Worm (Caenorhabditis elegans): ENCODE measurements around the gene Y43F8B.12.

Y43F8B.12 gene

ce11 chrV:19468083-19468482 lies at the start of gene Y43F8B.12:
TSS of gene Y43F8B.12 (plus strand) at chrV:19468383.
- no peak for TF ChIP-seq unc-62 (GFP tag; optimal IDR thresholded peaks at IDR 0.05)

- no peak for TF ChIP-seq unc-62 (GFP tag; optimal IDR thresholded peaks at IDR 0.05)
Measured at ce11 chrV:19421131-19421530, 47.1 kb upstream of the Y43F8B.12 start, which contains the start of gene C25F9.2. TSS of gene C25F9.2 (plus strand) at chrV:19421471.

DNA sequence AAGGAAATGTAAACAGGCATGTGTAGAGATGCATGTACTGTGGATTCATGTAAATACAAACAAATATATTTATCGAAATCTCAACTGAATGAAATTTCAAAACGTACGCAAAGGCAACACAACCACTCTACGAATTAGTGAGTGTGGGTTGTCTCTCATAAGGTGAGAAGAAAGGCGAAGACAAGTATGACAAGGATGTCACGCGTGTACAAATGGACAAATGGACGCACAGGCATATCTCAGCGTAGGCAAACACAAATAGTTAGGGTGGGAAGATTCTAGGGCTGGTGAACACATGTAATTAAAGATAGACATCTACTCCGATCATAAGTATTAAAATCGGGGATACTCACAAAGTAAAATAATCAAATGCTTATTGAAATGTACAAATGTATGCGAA lies 40.1 kb upstream of the Y43F8B.12 start:
- no peak for TF ChIP-seq unc-62 (GFP tag; optimal IDR thresholded peaks at IDR 0.05)

DNA sequence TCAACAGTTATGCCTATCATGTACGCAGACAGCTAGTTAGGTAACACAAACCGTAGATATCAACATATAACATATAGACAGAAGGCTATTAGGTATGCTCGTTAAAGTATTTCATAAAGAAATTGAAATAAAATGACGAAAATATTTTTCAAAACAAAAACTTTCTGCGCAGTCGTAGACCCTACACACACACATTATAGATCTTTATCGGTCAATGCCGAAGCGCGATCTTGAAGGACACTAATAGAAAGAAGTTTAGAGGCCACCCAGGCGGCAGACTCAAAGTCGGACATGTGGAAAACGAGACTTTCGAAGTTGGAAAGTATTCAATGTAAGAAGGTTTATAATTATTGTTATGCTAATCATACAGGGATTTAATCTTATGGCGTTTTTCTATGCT lies 39.2 kb upstream of the Y43F8B.12 start:
- TF ChIP-seq unc-62 (GFP tag; optimal IDR thresholded peaks at IDR 0.05) = no peak

ce11 chrV:19429605-19430004 lies 38.6 kb upstream of the Y43F8B.12 start:
- TF ChIP-seq unc-62 (GFP tag; optimal IDR thresholded peaks at IDR 0.05) = no peak

- no peak for TF ChIP-seq unc-62 (GFP tag; optimal IDR thresholded peaks at IDR 0.05)
Measured at ce11 chrV:19430351-19430913, 37.8 kb upstream of the Y43F8B.12 start.

ce11 chrV:19431036-19431435 lies 37.1 kb upstream of the Y43F8B.12 start, which contains the start of gene srw-85:
TSS of gene srw-85 (minus strand) at chrV:19431136.
- no peak for TF ChIP-seq unc-62 (GFP tag; optimal IDR thresholded peaks at IDR 0.05)

ce11 chrV:19432030-19432429 lies 36.2 kb upstream of the Y43F8B.12 start:
- TF ChIP-seq unc-62 (GFP tag; optimal IDR thresholded peaks at IDR 0.05) = no peak

ce11 chrV:19432972-19433371 lies 35.2 kb upstream of the Y43F8B.12 start, which contains the start of gene C25F9.11:
TSS of gene C25F9.11 (minus strand) at chrV:19433072.
- no peak for TF ChIP-seq unc-62 (GFP tag; optimal IDR thresholded peaks at IDR 0.05)

- TF ChIP-seq unc-62 (GFP tag; optimal IDR thresholded peaks at IDR 0.05) = no peak
Measured at ce11 chrV:19433806-19434437, 34.3 kb upstream of the Y43F8B.12 start, which contains the start of gene C25F9.16. TSS of gene C25F9.16 (plus strand) at chrV:19434387.

DNA sequence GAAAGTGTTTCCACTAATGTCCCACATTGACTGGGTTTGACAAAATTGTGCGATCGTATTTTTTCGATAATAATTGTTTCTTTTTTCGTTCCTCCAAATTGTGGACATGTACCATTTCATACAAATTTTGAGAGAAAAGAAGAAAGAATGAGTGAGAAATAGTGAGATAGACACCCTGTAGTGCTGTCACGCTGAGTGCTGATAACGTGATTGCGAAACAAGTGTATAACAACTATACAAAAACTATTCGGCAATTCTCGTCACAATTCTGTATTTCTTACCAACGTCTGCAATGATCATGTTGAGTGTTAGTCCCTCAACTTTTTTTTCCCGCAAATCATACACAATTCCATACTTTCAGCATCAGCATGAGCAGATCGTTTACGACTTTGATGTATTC lies 31.9 kb upstream of the Y43F8B.12 start, which contains the start of gene C25F9.14:
Gene C25F9.14 (plus strand): TSS at position 178 of the 400 bp plus-strand sequence.
- TF ChIP-seq unc-62 (GFP tag; optimal IDR thresholded peaks at IDR 0.05) = no peak

ce11 chrV:19443599-19443998 lies 24.6 kb upstream of the Y43F8B.12 start:
- TF ChIP-seq unc-62 (GFP tag; optimal IDR thresholded peaks at IDR 0.05) = no peak

ce11 chrV:19445442-19445841 lies 22.7 kb upstream of the Y43F8B.12 start, which contains the start of gene M04C3.1:
TSS of gene M04C3.1 (minus strand) at chrV:19445605.
- TF ChIP-seq unc-62 (GFP tag; optimal IDR thresholded peaks at IDR 0.05) = no peak

ce11 chrV:19448805-19449204 lies 19.4 kb upstream of the Y43F8B.12 start, which contains the start of gene M04C3.2:
TSS of gene M04C3.2 (minus strand) at chrV:19448905.
- no peak for TF ChIP-seq unc-62 (GFP tag; optimal IDR thresholded peaks at IDR 0.05)

ce11 chrV:19449544-19449943 lies 18.6 kb upstream of the Y43F8B.12 start, which contains the start of gene M04C3.5:
TSS of gene M04C3.5 (plus strand) at chrV:19449733.
- TF ChIP-seq unc-62 (GFP tag; optimal IDR thresholded peaks at IDR 0.05) = no peak

DNA sequence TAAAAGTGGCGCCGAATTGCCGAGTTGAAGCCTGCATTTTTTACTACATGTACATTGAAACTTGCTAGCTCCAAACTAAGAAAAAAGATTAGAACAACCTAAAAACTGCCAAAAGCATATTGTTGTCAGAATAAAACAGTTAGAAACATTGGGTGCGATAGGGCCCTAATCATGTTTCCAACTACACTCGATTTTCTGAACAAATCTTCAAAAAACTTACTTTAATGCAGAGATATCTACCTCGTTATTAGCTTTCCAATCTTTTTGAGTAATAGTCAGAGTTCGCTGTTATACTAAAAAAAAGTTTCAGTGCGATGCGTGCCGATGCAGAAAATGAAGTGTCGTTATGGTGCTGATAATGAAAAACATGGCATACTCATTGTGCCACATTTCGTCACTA lies 12.5 kb upstream of the Y43F8B.12 start, which contains the start of the genes Y43F8B.13 and Y43F8B.14:
Gene Y43F8B.13 (plus strand): TSS at position 301 of the 400 bp plus-strand sequence.
Gene Y43F8B.14 (minus strand): TSS at position 322 of the 400 bp plus-strand sequence.
- no peak for TF ChIP-seq unc-62 (GFP tag; optimal IDR thresholded peaks at IDR 0.05)

ce11 chrV:19457120-19457519 lies 11.1 kb upstream of the Y43F8B.12 start, which contains the start of gene Y43F8B.24:
TSS of gene Y43F8B.24 (plus strand) at chrV:19457420.
- no peak for TF ChIP-seq unc-62 (GFP tag; optimal IDR thresholded peaks at IDR 0.05)
